Worm (Caenorhabditis elegans): ENCODE data around the gene abl-1.

DNA sequence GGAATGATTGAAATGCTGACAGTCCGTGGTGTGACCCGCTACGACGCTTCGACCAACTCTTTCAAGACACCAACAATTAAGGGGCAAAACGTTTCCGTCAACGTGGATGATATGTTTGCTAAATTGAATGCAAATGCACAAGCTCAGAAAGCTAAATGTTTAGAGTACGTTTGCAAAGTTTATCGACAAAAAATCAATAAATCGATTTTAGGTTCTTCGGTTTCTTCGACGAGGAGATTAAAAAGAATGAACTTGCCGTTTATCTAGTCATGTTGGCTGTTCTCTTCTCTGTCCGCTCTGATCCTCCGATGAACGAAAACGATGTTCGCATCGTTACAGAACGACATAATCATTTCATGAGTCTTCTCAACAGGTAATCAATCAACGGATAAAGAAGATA, 40.8 kb upstream of the abl-1 start:
- no peak for TF ChIP-seq nhr-237 (tag; optimal IDR thresholded peaks at IDR 0.05)
- no peak for TF ChIP-seq nhr-76 (tag; optimal IDR thresholded peaks at IDR 0.05)
